Fruit fly (Drosophila melanogaster) whole organism, embryonic: ENCODE results near the gene Mms19.
A peak's percentile ranks its signal among the peaks of the same experiment; 100 is the strongest.

Experiments used
- CG10147 ChIP-seq: fragments of 200-800 bp; sonication (Bioruptor generic); optimal IDR thresholded peaks from 2 replicates; lab custom pipeline; 2019; ENCODE audit warnings: missing biosample characterization, mild to moderate bottlenecking, missing genetic modification characterization, moderate library complexity
- CG10267 ChIP-seq: fragments of 200-800 bp; sonication (Bioruptor generic); optimal IDR thresholded peaks from 2 replicates; lab custom pipeline; 2018; ENCODE audit warnings: missing biosample characterization, mild to moderate bottlenecking, missing genetic modification characterization, moderate library complexity
- CG10274 ChIP-seq: fragments of 200-800 bp; sonication (Bioruptor generic); optimal IDR thresholded peaks from 3 replicates; lab custom pipeline; 2017; ENCODE audit warnings: missing biosample characterization, mild to moderate bottlenecking, missing genetic modification characterization
- CG10543 ChIP-seq: fragments of 200-800 bp; sonication (Bioruptor generic); optimal IDR thresholded peaks from 3 replicates; lab custom pipeline; 2017; ENCODE audit warnings: missing biosample characterization, mild to moderate bottlenecking, missing genetic modification characterization, moderate library complexity
- CG11504 ChIP-seq: fragments of 200-800 bp; sonication (Bioruptor generic); optimal IDR thresholded peaks from 3 replicates; lab custom pipeline; 2019; ENCODE audit warnings: missing biosample characterization, mild to moderate bottlenecking, missing genetic modification characterization, moderate library complexity
- CG12104 ChIP-seq: fragments of 200-800 bp; sonication (Bioruptor generic); optimal IDR thresholded peaks from 3 replicates; lab custom pipeline; 2016; ENCODE audit warnings: missing biosample characterization, missing genetic modification characterization
- CG13424 ChIP-seq: fragments of 200-800 bp; sonication (Bioruptor generic); optimal IDR thresholded peaks from 2 replicates; lab custom pipeline; 2019; ENCODE audit warnings: missing biosample characterization, mild to moderate bottlenecking, missing genetic modification characterization, moderate library complexity
- CG13775 ChIP-seq: fragments of 200-800 bp; sonication (Bioruptor generic); optimal IDR thresholded peaks from 3 replicates; lab custom pipeline; 2017; ENCODE audit warnings: missing biosample characterization, mild to moderate bottlenecking, missing genetic modification characterization
- CG13894 ChIP-seq: fragments of 200-800 bp; sonication (Bioruptor generic); optimal IDR thresholded peaks from 3 replicates; lab custom pipeline; 2018; ENCODE audit warnings: missing biosample characterization, mild to moderate bottlenecking, missing genetic modification characterization, moderate library complexity
- CG1602 ChIP-seq: fragments of 200-800 bp; sonication (Bioruptor generic); optimal IDR thresholded peaks from 3 replicates; lab custom pipeline; 2016; ENCODE audit warnings: missing biosample characterization, missing genetic modification characterization
- CG18619 ChIP-seq: fragments of 200-800 bp; sonication (Bioruptor generic); optimal IDR thresholded peaks from 3 replicates; lab custom pipeline; 2017; ENCODE audit warnings: missing biosample characterization, mild to moderate bottlenecking, missing genetic modification characterization
- CG2120 ChIP-seq: fragments of 200-800 bp; sonication (Bioruptor generic); optimal IDR thresholded peaks from 3 replicates; lab custom pipeline; 2016; ENCODE audit warnings: missing biosample characterization, missing genetic modification characterization
- CG30403 ChIP-seq: fragments of 200-800 bp; sonication (Bioruptor generic); optimal IDR thresholded peaks from 3 replicates; lab custom pipeline; 2016; ENCODE audit warnings: missing biosample characterization, missing genetic modification characterization
- CG32532 ChIP-seq: fragments of 200-800 bp; sonication (Bioruptor generic); IDR thresholded peaks from 2 replicates; pipeline ENCODE4 v1.3.6; 2022; ENCODE audit warnings: missing biosample characterization, missing genetic modification characterization
- CG34224 ChIP-seq: fragments of 200-800 bp; sonication (Bioruptor generic); IDR thresholded peaks from 3 replicates; pipeline ENCODE4 v1.3.6; 2022; ENCODE audit warnings: missing biosample characterization, missing genetic modification characterization; ENCODE audit not compliant: partially characterized antibody
- CG5245 ChIP-seq: fragments of 200-800 bp; sonication (Bioruptor generic); optimal IDR thresholded peaks from 3 replicates; lab custom pipeline; 2016; ENCODE audit warnings: missing biosample characterization, missing genetic modification characterization
- CG7963 ChIP-seq: fragments of 200-800 bp; sonication (Bioruptor generic); IDR thresholded peaks from 3 replicates; pipeline ENCODE4 v1.3.6; 2022; ENCODE audit warnings: missing biosample characterization, missing genetic modification characterization; ENCODE audit not compliant: partially characterized antibody
- CG7987 ChIP-seq: fragments of 200-800 bp; sonication (Bioruptor generic); optimal IDR thresholded peaks from 2 replicates; lab custom pipeline; 2018; ENCODE audit warnings: missing biosample characterization, mild to moderate bottlenecking, missing genetic modification characterization, moderate library complexity
- Dek ChIP-seq: fragments of 200-800 bp; sonication (Bioruptor generic); optimal IDR thresholded peaks from 3 replicates; lab custom pipeline; 2019; ENCODE audit warnings: missing biosample characterization, mild to moderate bottlenecking, missing genetic modification characterization, moderate library complexity
- HLHmδ ChIP-seq: fragments of 200-800 bp; sonication (Bioruptor generic); optimal IDR thresholded peaks from 2 replicates; lab custom pipeline; 2018; ENCODE audit warnings: missing biosample characterization, mild to moderate bottlenecking, missing genetic modification characterization, moderate library complexity
- Jarid2 ChIP-seq: fragments of 200-800 bp; sonication (Bioruptor generic); optimal IDR thresholded peaks from 3 replicates; lab custom pipeline; 2017; ENCODE audit warnings: mild to moderate bottlenecking, missing biosample characterization, missing genetic modification reagents, missing genetic modification characterization
- NK7.1 ChIP-seq: fragments of 200-800 bp; sonication (Bioruptor generic); optimal IDR thresholded peaks from 3 replicates; lab custom pipeline; 2016; ENCODE audit warnings: missing biosample characterization, missing genetic modification characterization
- Neu2 ChIP-seq: fragments of 200-800 bp; sonication (Bioruptor generic); optimal IDR thresholded peaks from 3 replicates; lab custom pipeline; 2016; ENCODE audit warnings: missing biosample characterization, missing genetic modification characterization, borderline replicate concordance
- Oaz ChIP-seq: fragments of 200-800 bp; sonication (Bioruptor generic); IDR thresholded peaks from 2 replicates; pipeline ENCODE4 v1.3.6; 2022; ENCODE audit warnings: missing biosample characterization, missing genetic modification characterization
- Pdp1 ChIP-seq, 2 experiments: fragments of 200-800 bp; sonication (Bioruptor generic); optimal IDR thresholded peaks; 3 replicates each; lab custom pipeline; 2016; ENCODE audit warnings: missing biosample characterization in 2 of 2, missing genetic modification characterization in 2 of 2, mild to moderate bottlenecking in 1 of 2, moderate library complexity in 1 of 2
- Ravus ChIP-seq: fragments of 200-800 bp; sonication (Bioruptor generic); IDR thresholded peaks from 2 replicates; pipeline ENCODE4 v1.3.6; 2022; ENCODE audit warnings: missing biosample characterization, missing genetic modification characterization
- Taf1 ChIP-seq: fragments of 200-800 bp; sonication (Bioruptor generic); IDR thresholded peaks from 2 replicates; pipeline ENCODE4 v1.3.6; 2022; ENCODE audit warnings: missing biosample characterization, missing genetic modification characterization
- Vsx1 ChIP-seq: fragments of 200-800 bp; sonication (Bioruptor generic); optimal IDR thresholded peaks from 2 replicates; lab custom pipeline; 2017; ENCODE audit warnings: missing biosample characterization, mild to moderate bottlenecking, missing genetic modification characterization, missing genetic modification reagents
- bab2 ChIP-seq: fragments of 200-800 bp; sonication (Bioruptor generic); optimal IDR thresholded peaks from 2 replicates; lab custom pipeline; 2016; ENCODE audit warnings: missing biosample characterization, missing genetic modification characterization
- bbx ChIP-seq: fragments of 200-800 bp; sonication (Bioruptor generic); IDR thresholded peaks from 2 replicates; pipeline ENCODE4 v1.3.6; 2022; ENCODE audit warnings: missing biosample characterization, missing genetic modification characterization; ENCODE audit not compliant: partially characterized antibody
- da ChIP-seq: fragments of 200-800 bp; sonication (Bioruptor generic); optimal IDR thresholded peaks from 2 replicates; lab custom pipeline; 2016; ENCODE audit warnings: missing biosample characterization, missing genetic modification characterization
- dmrt11E ChIP-seq: fragments of 200-800 bp; sonication (Bioruptor generic); optimal IDR thresholded peaks from 3 replicates; lab custom pipeline; 2018; ENCODE audit warnings: missing biosample characterization, mild to moderate bottlenecking, missing genetic modification characterization, moderate library complexity
- fu2 ChIP-seq: fragments of 200-800 bp; sonication (Bioruptor generic); optimal IDR thresholded peaks from 2 replicates; lab custom pipeline; 2016; ENCODE audit warnings: missing biosample characterization, missing genetic modification characterization
- lbe ChIP-seq: fragments of 200-800 bp; sonication (Bioruptor generic); optimal IDR thresholded peaks from 2 replicates; lab custom pipeline; 2016; ENCODE audit warnings: missing biosample characterization, mild to moderate bottlenecking, missing genetic modification characterization
- nmo ChIP-seq: fragments of 200-800 bp; sonication (Bioruptor generic); optimal IDR thresholded peaks from 2 replicates; lab custom pipeline; 2018; ENCODE audit warnings: missing biosample characterization, mild to moderate bottlenecking, missing genetic modification characterization, moderate library complexity
- nom ChIP-seq: fragments of 200-800 bp; sonication (Bioruptor generic); optimal IDR thresholded peaks from 2 replicates; lab custom pipeline; 2017; ENCODE audit warnings: missing biosample characterization, missing genetic modification characterization, mild to moderate bottlenecking, moderate library complexity, missing genetic modification reagents
- pho ChIP-seq: fragments of 200-800 bp; sonication (Bioruptor generic); optimal IDR thresholded peaks from 2 replicates; lab custom pipeline; 2016; ENCODE audit warnings: missing biosample characterization, missing genetic modification characterization
- row ChIP-seq: fragments of 200-800 bp; sonication (Bioruptor generic); IDR thresholded peaks from 3 replicates; pipeline ENCODE4 v1.3.6; 2022; ENCODE audit warnings: missing biosample characterization, missing genetic modification characterization
- scrt ChIP-seq: fragments of 200-800 bp; sonication (Bioruptor generic); optimal IDR thresholded peaks from 2 replicates; lab custom pipeline; 2018; ENCODE audit warnings: missing biosample characterization, mild to moderate bottlenecking, missing genetic modification characterization, moderate library complexity
- shn ChIP-seq: fragments of 200-800 bp; sonication (Bioruptor generic); optimal IDR thresholded peaks from 3 replicates; lab custom pipeline; 2016; ENCODE audit warnings: missing biosample characterization, missing genetic modification characterization
- sug ChIP-seq: fragments of 200-800 bp; optimal IDR thresholded peaks from 2 replicates; lab custom pipeline; 2019; ENCODE audit warnings: missing biosample characterization, mild to moderate bottlenecking, missing genetic modification characterization, moderate library complexity
- tap ChIP-seq: fragments of 200-800 bp; optimal IDR thresholded peaks from 3 replicates; lab custom pipeline; 2019; ENCODE audit warnings: missing biosample characterization, mild to moderate bottlenecking, missing genetic modification characterization, moderate library complexity
- tll ChIP-seq, 2 experiments: fragments of 200-800 bp in 1 of 2; fragments of >200 bp in 1 of 2; sonication (Bioruptor generic) in 1 of 2; optimal IDR thresholded peaks; 2 replicates each; lab custom pipeline; 2017 to 2019; ENCODE audit warnings: missing biosample characterization in 2 of 2, missing genetic modification characterization in 2 of 2, mild to moderate bottlenecking in 1 of 2, moderate library complexity in 1 of 2
- toy ChIP-seq: fragments of 200-800 bp; sonication (Bioruptor generic); IDR thresholded peaks from 2 replicates; pipeline ENCODE4 v1.3.6; 2022; ENCODE audit warnings: missing biosample characterization, missing genetic modification characterization
- ttk ChIP-seq: fragments of 200-800 bp; sonication (Bioruptor generic); IDR thresholded peaks from 2 replicates; pipeline ENCODE4 v2.1.2; 2022; ENCODE audit warnings: missing biosample characterization, missing genetic modification characterization
- twi ChIP-seq: fragments of 200-800 bp; optimal IDR thresholded peaks from 2 replicates; lab custom pipeline; 2019; ENCODE audit warnings: missing biosample characterization, mild to moderate bottlenecking, missing genetic modification characterization, moderate library complexity
- wek ChIP-seq: fragments of 200-800 bp; sonication (Bioruptor generic); optimal IDR thresholded peaks from 3 replicates; lab custom pipeline; 2018; ENCODE audit warnings: missing biosample characterization, mild to moderate bottlenecking, missing genetic modification characterization, moderate library complexity

The Mms19 gene

dm6 chr3R:5264251-5265098 is 32.1 kb downstream of the Mms19 start (continued):
- TF ChIP-seq ttk (GFP tag; lab: Robert Waterston, UW) (no peak), CG10274 (GFP tag; lab: Kevin White, UChicago) (peak; percentile 25), CG10543 (peak; percentile 82), Ravus (GFP tag; lab: Robert Waterston, UW) (no peak), sug (peak; percentile 79), Neu2 (GFP tag; lab: Kevin White, UChicago) (no peak), CG18619 (GFP tag; lab: Kevin White, UChicago) (peak; percentile 38), CG2120 (peak; percentile 61), CG34224 (0 out of 3 replicates have a peak, but pooled peaks have one; percentile 32), nmo (GFP tag; lab: Kevin White, UChicago) (peak; percentile 46), CG10267 (peak; percentile 32), bab2 (GFP tag; lab: Kevin White, UChicago) (no peak), tll (GFP tag; optimal IDR thresholded peaks at IDR 0.05; lab: Kevin White, UChicago) (peak in 1 of 2 experiments; percentile 11), CG30403 (GFP tag; lab: Kevin White, UChicago) (peak; percentile 39), Jarid2 (GFP tag; lab: Kevin White, UChicago) (peak; percentile 79), Pdp1 (GFP tag; optimal IDR thresholded peaks at IDR 0.05; lab: Kevin White, UChicago) (peak in 1 of 2 experiments; percentile 58), wek (GFP tag; lab: Kevin White, UChicago) (no peak), CG7987 (GFP tag; lab: Kevin White, UChicago) (peak; percentile 0), CG1602 (GFP tag; lab: Kevin White, UChicago) (peak; percentile 7), scrt (peak; percentile 33), tap (tag; lab: Kevin White, UChicago) (peak; percentile 40), CG13775 (GFP tag; lab: Kevin White, UChicago) (peak; percentile 42), CG13894 (tag; lab: Kevin White, UChicago) (peak; percentile 35), fu2 (peak; percentile 22), nom (GFP tag; lab: Kevin White, UChicago) (peak; percentile 30), pho (GFP tag; lab: Kevin White, UChicago) (peak; percentile 33), dmrt11E (tag; lab: Kevin White, UChicago) (peak; percentile 19), CG7963 (no peak), CG12104 (peak; percentile 32), Dek (tag; lab: Kevin White, UChicago) (peak; percentile 42), bbx (GFP tag; lab: Robert Waterston, UW) (peak; percentile 61; the same call in 1 of the 2 replicates), Taf1 (GFP tag; lab: Robert Waterston, UW) (0 out of 2 replicates have a peak, but pooled peaks have one; percentile 9), shn (GFP tag; lab: Kevin White, UChicago) (peak; percentile 71), row (GFP tag; lab: Robert Waterston, UW) (peak; percentile 96), NK7.1 (GFP tag; lab: Kevin White, UChicago) (peak; percentile 22), da (GFP tag; lab: Kevin White, UChicago) (no peak), CG10147 (GFP tag; lab: Kevin White, UChicago) (peak; percentile 58), toy (GFP tag; lab: Robert Waterston, UW) (no peak), Oaz (GFP tag; lab: Robert Waterston, UW) (no peak), twi (tag; lab: Kevin White, UChicago) (peak; percentile 50), CG11504 (peak; percentile 63), lbe (GFP tag; lab: Kevin White, UChicago) (peak; percentile 12), CG32532 (GFP tag; lab: Robert Waterston, UW) (peak; percentile 33; the same call in 1 of the 2 replicates), CG13424 (tag; lab: Kevin White, UChicago) (peak; percentile 61), CG5245 (GFP tag; lab: Kevin White, UChicago) (no peak), HLHmδ (GFP tag; lab: Kevin White, UChicago) (peak; percentile 48), Vsx1 (GFP tag; lab: Kevin White, UChicago) (peak; percentile 38)
